Fruit fly (Drosophila melanogaster) whole organism, embryonic: ENCODE measurements around the gene Hpd.

ENCODE experiments used
- Ada2b ChIP-seq: fragments of 200-800 bp; sonication (Bioruptor generic); IDR thresholded peaks from 2 replicates; pipeline ENCODE4 v1.3.6; 2022; ENCODE audit warnings: missing biosample characterization, missing genetic modification characterization
- Adf1 ChIP-seq: fragments of 200-800 bp; sonication (Bioruptor generic); IDR thresholded peaks from 2 replicates; pipeline ENCODE4 v1.3.6; 2022; ENCODE audit warnings: missing biosample characterization, missing genetic modification characterization
- Antp ChIP-seq: fragments of 200-800 bp; sonication (Bioruptor generic); optimal IDR thresholded peaks from 3 replicates; lab custom pipeline; 2016; ENCODE audit warnings: missing biosample characterization, missing genetic modification characterization
- Bdp1 ChIP-seq: fragments of 200-800 bp; sonication (Bioruptor generic); optimal IDR thresholded peaks from 3 replicates; lab custom pipeline; 2016; ENCODE audit warnings: missing biosample characterization, missing genetic modification characterization
- BtbVII ChIP-seq: fragments of 200-800 bp; sonication (Bioruptor generic); optimal IDR thresholded peaks from 3 replicates; lab custom pipeline; 2017; ENCODE audit warnings: missing biosample characterization, mild to moderate bottlenecking, missing genetic modification characterization
- CG10959 ChIP-seq: fragments of 200-800 bp; sonication (Bioruptor generic); IDR thresholded peaks from 2 replicates; pipeline ENCODE4 v1.3.6; 2022; ENCODE audit warnings: missing biosample characterization, missing genetic modification characterization
- CG11085 ChIP-seq: fragments of 200-800 bp; sonication (Bioruptor generic); IDR thresholded peaks from 2 replicates; pipeline ENCODE4 v1.3.6; 2022; ENCODE audit warnings: missing biosample characterization, missing genetic modification characterization
- CG11093 ChIP-seq: fragments of 200-800 bp; sonication (Bioruptor generic); IDR thresholded peaks from 3 replicates; pipeline ENCODE4 v1.3.6; 2022; ENCODE audit warnings: missing biosample characterization, missing genetic modification characterization
- CG11398 ChIP-seq: fragments of 200-800 bp; sonication (Bioruptor generic); optimal IDR thresholded peaks from 2 replicates; lab custom pipeline; 2016; ENCODE audit warnings: missing biosample characterization, missing genetic modification characterization
- CG1602 ChIP-seq: fragments of 200-800 bp; sonication (Bioruptor generic); optimal IDR thresholded peaks from 3 replicates; lab custom pipeline; 2016; ENCODE audit warnings: missing biosample characterization, missing genetic modification characterization
- CG18476 ChIP-seq: fragments of 200-800 bp; sonication (Bioruptor generic); optimal IDR thresholded peaks from 2 replicates; lab custom pipeline; 2016; ENCODE audit warnings: missing biosample characterization, mild to moderate bottlenecking, missing genetic modification characterization
- CG18599 ChIP-seq: fragments of 200-800 bp; sonication (Bioruptor generic); optimal IDR thresholded peaks from 3 replicates; lab custom pipeline; 2017; ENCODE audit warnings: missing biosample characterization, missing genetic modification characterization, mild to moderate bottlenecking, moderate library complexity, missing genetic modification reagents
- CG18619 ChIP-seq: fragments of 200-800 bp; sonication (Bioruptor generic); optimal IDR thresholded peaks from 3 replicates; lab custom pipeline; 2017; ENCODE audit warnings: missing biosample characterization, mild to moderate bottlenecking, missing genetic modification characterization
- CG2202 ChIP-seq: fragments of 200-800 bp; sonication (Bioruptor generic); optimal IDR thresholded peaks from 2 replicates; lab custom pipeline; 2018; ENCODE audit warnings: missing biosample characterization, mild to moderate bottlenecking, missing genetic modification characterization
- CG2678 ChIP-seq: fragments of 200-800 bp; sonication (Bioruptor generic); optimal IDR thresholded peaks from 3 replicates; lab custom pipeline; 2019; ENCODE audit warnings: missing biosample characterization, mild to moderate bottlenecking, missing genetic modification characterization, moderate library complexity
- CG32532 ChIP-seq: fragments of 200-800 bp; sonication (Bioruptor generic); IDR thresholded peaks from 2 replicates; pipeline ENCODE4 v1.3.6; 2022; ENCODE audit warnings: missing biosample characterization, missing genetic modification characterization
- CG4617 ChIP-seq: fragments of 200-800 bp; sonication (Bioruptor generic); optimal IDR thresholded peaks from 3 replicates; lab custom pipeline; 2016; ENCODE audit warnings: missing biosample characterization, missing genetic modification characterization, borderline replicate concordance
- CG4730 ChIP-seq: fragments of 200-800 bp; sonication (Bioruptor generic); IDR thresholded peaks from 2 replicates; pipeline ENCODE4 v1.3.6; 2022; ENCODE audit warnings: missing biosample characterization, missing genetic modification characterization
- CG5953 ChIP-seq: fragments of 200-800 bp; sonication (Bioruptor generic); IDR thresholded peaks from 2 replicates; pipeline ENCODE4 v1.3.6; 2022; ENCODE audit warnings: missing biosample characterization, missing genetic modification characterization
- CG8924 ChIP-seq: fragments of 200-800 bp; optimal IDR thresholded peaks from 3 replicates; lab custom pipeline; 2019; ENCODE audit warnings: missing biosample characterization, mild to moderate bottlenecking, missing genetic modification characterization, moderate library complexity
- Camta ChIP-seq: fragments of 200-800 bp; sonication (Bioruptor generic); optimal IDR thresholded peaks from 2 replicates; lab custom pipeline; 2016; ENCODE audit warnings: missing biosample characterization, missing genetic modification characterization
- Lpt ChIP-seq: fragments of >200 bp; optimal IDR thresholded peaks from 2 replicates; lab custom pipeline; 2018; ENCODE audit warnings: missing biosample characterization, missing genetic modification characterization
- NFAT ChIP-seq: fragments of 200-800 bp; sonication (Bioruptor generic); IDR thresholded peaks from 2 replicates; pipeline ENCODE4 v1.3.6; 2022; ENCODE audit warnings: missing biosample characterization, missing genetic modification characterization
- ato ChIP-seq: fragments of 200-800 bp; sonication (Bioruptor generic); IDR thresholded peaks from 2 replicates; pipeline ENCODE4 v1.3.6; 2022; ENCODE audit warnings: missing biosample characterization, missing genetic modification characterization; ENCODE audit not compliant: partially characterized antibody
- chm ChIP-seq: fragments of 200-800 bp; sonication (Bioruptor generic); IDR thresholded peaks from 2 replicates; pipeline ENCODE4 v1.3.6; 2022; ENCODE audit warnings: missing biosample characterization, missing genetic modification characterization
- crc ChIP-seq: fragments of 200-800 bp; sonication (Bioruptor generic); optimal IDR thresholded peaks from 2 replicates; lab custom pipeline; 2016; ENCODE audit warnings: missing biosample characterization, missing genetic modification characterization
- dmrt11E ChIP-seq: fragments of 200-800 bp; sonication (Bioruptor generic); optimal IDR thresholded peaks from 3 replicates; lab custom pipeline; 2018; ENCODE audit warnings: missing biosample characterization, mild to moderate bottlenecking, missing genetic modification characterization, moderate library complexity
- dysf ChIP-seq: fragments of 200-800 bp; sonication (Bioruptor generic); IDR thresholded peaks from 3 replicates; pipeline ENCODE4 v1.3.6; 2022; ENCODE audit warnings: missing biosample characterization, missing genetic modification characterization
- ewg ChIP-seq: fragments of 200-800 bp; sonication (Bioruptor generic); optimal IDR thresholded peaks from 3 replicates; lab custom pipeline; 2017; ENCODE audit warnings: mild to moderate bottlenecking, missing biosample characterization, missing genetic modification reagents, missing genetic modification characterization
- fd102C ChIP-seq: fragments of 200-800 bp; sonication (Bioruptor generic); optimal IDR thresholded peaks from 2 replicates; lab custom pipeline; 2018; ENCODE audit warnings: missing biosample characterization, mild to moderate bottlenecking, missing genetic modification characterization, moderate library complexity
- gce ChIP-seq: fragments of 200-800 bp; sonication (Bioruptor generic); IDR thresholded peaks from 3 replicates; pipeline ENCODE4 v1.3.6; 2022; ENCODE audit warnings: missing biosample characterization, missing genetic modification characterization
- gfzf ChIP-seq: fragments of 200-800 bp; sonication (Bioruptor generic); optimal IDR thresholded peaks from 2 replicates; lab custom pipeline; 2016; ENCODE audit warnings: missing biosample characterization, mild to moderate bottlenecking, missing genetic modification characterization, moderate library complexity
- gro ChIP-seq: fragments of 200-800 bp; sonication (Bioruptor generic); optimal IDR thresholded peaks from 2 replicates; lab custom pipeline; 2016; ENCODE audit warnings: missing biosample characterization, missing genetic modification characterization
- kay ChIP-seq: fragments of 200-800 bp; sonication (Bioruptor generic); optimal IDR thresholded peaks from 2 replicates; lab custom pipeline; 2016; ENCODE audit warnings: missing biosample characterization, missing genetic modification characterization
- lab ChIP-seq: fragments of 200-800 bp; sonication (Bioruptor generic); optimal IDR thresholded peaks from 3 replicates; lab custom pipeline; 2017; ENCODE audit warnings: missing biosample characterization, missing genetic modification characterization, mild to moderate bottlenecking, moderate library complexity, missing genetic modification reagents
- peb ChIP-seq: fragments of 200-800 bp; sonication (Bioruptor generic); IDR thresholded peaks from 2 replicates; pipeline ENCODE4 v1.3.6; 2022; ENCODE audit warnings: missing biosample characterization, missing genetic modification characterization
- pfk ChIP-seq: fragments of 200-800 bp; sonication (Bioruptor generic); optimal IDR thresholded peaks from 2 replicates; lab custom pipeline; 2018; ENCODE audit warnings: missing biosample characterization, mild to moderate bottlenecking, missing genetic modification characterization, moderate library complexity
- phol ChIP-seq: fragments of 200-800 bp; sonication (Bioruptor generic); optimal IDR thresholded peaks from 3 replicates; lab custom pipeline; 2018; ENCODE audit warnings: missing biosample characterization, mild to moderate bottlenecking, missing genetic modification characterization, moderate library complexity
- pnt ChIP-seq: fragments of 200-800 bp; sonication (Bioruptor generic); optimal IDR thresholded peaks from 3 replicates; lab custom pipeline; 2016; ENCODE audit warnings: missing biosample characterization, missing genetic modification characterization
- ranshi ChIP-seq: fragments of 200-800 bp; sonication (Bioruptor generic); IDR thresholded peaks from 2 replicates; pipeline ENCODE4 v1.3.6; 2022; ENCODE audit warnings: missing biosample characterization, missing genetic modification characterization
- ro ChIP-seq: fragments of 200-800 bp; sonication (Bioruptor generic); IDR thresholded peaks from 2 replicates; pipeline ENCODE4 v1.3.6; 2022; ENCODE audit warnings: missing biosample characterization, missing genetic modification characterization
- seq ChIP-seq: fragments of 200-800 bp; sonication (Bioruptor generic); IDR thresholded peaks from 2 replicates; pipeline ENCODE4 v1.3.6; 2022; ENCODE audit warnings: missing biosample characterization, missing genetic modification characterization
- sqz ChIP-seq: fragments of 200-800 bp; sonication (Bioruptor generic); optimal IDR thresholded peaks from 3 replicates; lab custom pipeline; 2018; ENCODE audit warnings: missing biosample characterization, mild to moderate bottlenecking, missing genetic modification characterization
- stwl ChIP-seq: fragments of 200-800 bp; sonication (Bioruptor generic); optimal IDR thresholded peaks from 3 replicates; lab custom pipeline; 2018; ENCODE audit warnings: missing biosample characterization, mild to moderate bottlenecking, missing genetic modification characterization, moderate library complexity
- unpg ChIP-seq: fragments of 200-800 bp; sonication (Bioruptor generic); optimal IDR thresholded peaks from 3 replicates; lab custom pipeline; 2018; ENCODE audit warnings: missing biosample characterization, mild to moderate bottlenecking, missing genetic modification characterization, moderate library complexity
- usp ChIP-seq: fragments of >200 bp; optimal IDR thresholded peaks from 2 replicates; lab custom pipeline; 2017; ENCODE audit warnings: missing biosample characterization, missing genetic modification characterization
- wor ChIP-seq: fragments of 200-800 bp; sonication (Bioruptor generic); IDR thresholded peaks from 2 replicates; pipeline ENCODE4 v1.3.6; 2022; ENCODE audit warnings: missing biosample characterization, missing genetic modification characterization

The Hpd gene

dm6 chr3L:20399550-20400109 is 40.0 kb downstream of the Hpd start (continued):
- TF ChIP-seq BtbVII (GFP tag; lab: Kevin White, UChicago): peak; percentile 78
- peak; percentile 71 for TF ChIP-seq dmrt11E (tag; lab: Kevin White, UChicago)
- TF ChIP-seq gro (GFP tag; lab: Kevin White, UChicago): peak; percentile 80
- peak; percentile 63 for TF ChIP-seq CG2202 (tag; lab: Kevin White, UChicago)
- TF ChIP-seq Ada2b (GFP tag; lab: Robert Waterston, UW): peak; percentile 80
- TF ChIP-seq CG4617 (GFP tag; lab: Kevin White, UChicago): peak; percentile 63
- TF ChIP-seq gfzf (GFP tag; lab: Kevin White, UChicago): no peak
- TF ChIP-seq Adf1 (GFP tag; lab: Robert Waterston, UW): peak; percentile 66; the same call in 1 of the 2 replicates
- TF ChIP-seq gce (GFP tag; lab: Robert Waterston, UW): peak; percentile 69; the same call in 2 of the 3 replicates
- peak; percentile 77 for TF ChIP-seq Antp
- peak; percentile 68 for TF ChIP-seq CG5953 (GFP tag; lab: Robert Waterston, UW)
- peak; percentile 93 for TF ChIP-seq CG8924 (tag; lab: Kevin White, UChicago)
- TF ChIP-seq wor: peak; percentile 59
- no peak for TF ChIP-seq fd102C (GFP tag; lab: Kevin White, UChicago)
- TF ChIP-seq CG18476 (GFP tag; lab: Kevin White, UChicago): peak; percentile 85
- peak; percentile 92 for TF ChIP-seq lab (GFP tag; lab: Kevin White, UChicago)
- TF ChIP-seq CG11085 (GFP tag; lab: Robert Waterston, UW): peak; percentile 77
- peak; percentile 68 for TF ChIP-seq Bdp1
- TF ChIP-seq CG18619: peak; percentile 89

dm6 chr3L:20398243-20399222 is 41.1 kb downstream of the Hpd start:
- no peak for TF ChIP-seq chm (GFP tag; lab: Robert Waterston, UW)
- peak; percentile 57; the same call in 1 of the 2 replicates for TF ChIP-seq NFAT (GFP tag; lab: Robert Waterston, UW)
- peak; percentile 23 for TF ChIP-seq CG11398 (GFP tag; lab: Kevin White, UChicago)
- peak; percentile 86 for TF ChIP-seq seq (GFP tag; lab: Robert Waterston, UW)
- peak; percentile 77 for TF ChIP-seq CG32532 (GFP tag; lab: Robert Waterston, UW)
- TF ChIP-seq CG11093 (GFP tag; lab: Robert Waterston, UW): peak; percentile 71; the same call in 2 of the 3 replicates
- TF ChIP-seq ewg (GFP tag; lab: Kevin White, UChicago): peak; percentile 71
- TF ChIP-seq CG4730 (GFP tag; lab: Robert Waterston, UW): peak; percentile 26; the same call in 1 of the 2 replicates
- peak; percentile 85 for TF ChIP-seq CG1602
- peak; percentile 89 for TF ChIP-seq unpg (GFP tag; lab: Kevin White, UChicago)
- TF ChIP-seq usp (GFP tag; lab: Kevin White, UChicago): no peak
- TF ChIP-seq CG10959: 0 out of 2 replicates have a peak, but pooled peaks have one; percentile 46
- peak; percentile 61 for TF ChIP-seq kay (GFP tag; lab: Kevin White, UChicago)
- no peak for TF ChIP-seq pfk
- TF ChIP-seq ro (GFP tag; lab: Robert Waterston, UW): peak; percentile 38; the same call in 1 of the 2 replicates
- peak; percentile 52 for TF ChIP-seq crc (GFP tag; lab: Kevin White, UChicago)
- TF ChIP-seq CG18599: peak; percentile 85
- TF ChIP-seq CG2678 (tag; lab: Kevin White, UChicago): peak; percentile 93
- TF ChIP-seq dysf (GFP tag; lab: Robert Waterston, UW): peak; percentile 89
- TF ChIP-seq sqz (GFP tag; lab: Kevin White, UChicago): peak; percentile 76
- TF ChIP-seq ato: no peak
- peak; percentile 72; the same call in 1 of the 2 replicates for TF ChIP-seq ranshi (GFP tag; lab: Robert Waterston, UW)
- TF ChIP-seq Lpt (GFP tag; lab: Kevin White, UChicago): no peak
- peak; percentile 60 for TF ChIP-seq Camta (GFP tag; lab: Kevin White, UChicago)
- peak; percentile 91 for TF ChIP-seq phol (tag; lab: Kevin White, UChicago)
- peak; percentile 51; the same call in 1 of the 2 replicates for TF ChIP-seq peb (GFP tag; lab: Robert Waterston, UW)
- TF ChIP-seq stwl: no peak
- TF ChIP-seq pnt: peak; percentile 66
